Fruit fly (Drosophila melanogaster): ENCODE results near the gene Rbp9.

Rbp9 gene

dm6 chr2L:2993702-2994101, 39.1 kb downstream of the Rbp9 start:
- TF ChIP-seq CTCF (optimal IDR thresholded peaks at IDR 0.05) (no peak), CG8478 (optimal IDR thresholded peaks at IDR 0.05) (no peak)

dm6 chr2L:2999113-2999512, 44.6 kb downstream of the Rbp9 start, which contains the start of gene Ccdc85:
Ccdc85 (plus strand) TSS chr2L:2999286.
- peak; percentile 23 to 51 for TF ChIP-seq CTCF (optimal IDR thresholded peaks at IDR 0.05)
- TF ChIP-seq CG8478 (optimal IDR thresholded peaks at IDR 0.05) = no peak

dm6 chr2L:2999609-3000008, 45.0 kb downstream of the Rbp9 start:
- no peak for TF ChIP-seq CTCF (optimal IDR thresholded peaks at IDR 0.05)
- no peak for TF ChIP-seq CG8478 (optimal IDR thresholded peaks at IDR 0.05)

dm6 chr2L:3000517-3000934, 46.0 kb downstream of the Rbp9 start:
- no peak for TF ChIP-seq CG8478 (optimal IDR thresholded peaks at IDR 0.05)
- no peak for TF ChIP-seq CTCF (optimal IDR thresholded peaks at IDR 0.05)

- TF ChIP-seq CTCF (optimal IDR thresholded peaks at IDR 0.05) = no peak
- no peak for TF ChIP-seq CG8478 (optimal IDR thresholded peaks at IDR 0.05)
Measured at dm6 chr2L:3001953-3002352, 47.4 kb downstream of the Rbp9 start.

- TF ChIP-seq CTCF (optimal IDR thresholded peaks at IDR 0.05) (no peak), CG8478 (optimal IDR thresholded peaks at IDR 0.05) (no peak)
Measured at dm6 chr2L:3003399-3003798, 48.8 kb downstream of the Rbp9 start.

- TF ChIP-seq CG8478 (optimal IDR thresholded peaks at IDR 0.05) = no peak
- no peak for TF ChIP-seq CTCF (optimal IDR thresholded peaks at IDR 0.05)
Measured at dm6 chr2L:3004601-3005000, 50.0 kb downstream of the Rbp9 start.

- TF ChIP-seq CG8478 (optimal IDR thresholded peaks at IDR 0.05) (no peak), CTCF (optimal IDR thresholded peaks at IDR 0.05) (no peak)
Measured at dm6 chr2L:3005483-3005882, 50.9 kb downstream of the Rbp9 start.

dm6 chr2L:3006194-3006593, 51.6 kb downstream of the Rbp9 start:
- no peak for TF ChIP-seq CTCF (optimal IDR thresholded peaks at IDR 0.05)
- no peak for TF ChIP-seq CG8478 (optimal IDR thresholded peaks at IDR 0.05)

- TF ChIP-seq CG8478 (optimal IDR thresholded peaks at IDR 0.05) (no peak), CTCF (optimal IDR thresholded peaks at IDR 0.05) (no peak)
Measured at dm6 chr2L:3006925-3007426, 52.4 kb downstream of the Rbp9 start.

- no peak for TF ChIP-seq CTCF (optimal IDR thresholded peaks at IDR 0.05)
- TF ChIP-seq CG8478 (optimal IDR thresholded peaks at IDR 0.05) = no peak
Measured at dm6 chr2L:3009438-3009837, 54.9 kb downstream of the Rbp9 start.

- TF ChIP-seq CG8478 (optimal IDR thresholded peaks at IDR 0.05) (no peak), CTCF (optimal IDR thresholded peaks at IDR 0.05) (no peak)
Measured at dm6 chr2L:3011484-3011883, 56.9 kb downstream of the Rbp9 start.

dm6 chr2L:3012780-3013179, 58.2 kb downstream of the Rbp9 start:
- TF ChIP-seq CTCF (optimal IDR thresholded peaks at IDR 0.05) (no peak), CG8478 (optimal IDR thresholded peaks at IDR 0.05) (no peak)

Data from S2 (cell line).